Worm (Caenorhabditis elegans): ENCODE data around the gene ZC487.1.

The ZC487.1 gene

DNA sequence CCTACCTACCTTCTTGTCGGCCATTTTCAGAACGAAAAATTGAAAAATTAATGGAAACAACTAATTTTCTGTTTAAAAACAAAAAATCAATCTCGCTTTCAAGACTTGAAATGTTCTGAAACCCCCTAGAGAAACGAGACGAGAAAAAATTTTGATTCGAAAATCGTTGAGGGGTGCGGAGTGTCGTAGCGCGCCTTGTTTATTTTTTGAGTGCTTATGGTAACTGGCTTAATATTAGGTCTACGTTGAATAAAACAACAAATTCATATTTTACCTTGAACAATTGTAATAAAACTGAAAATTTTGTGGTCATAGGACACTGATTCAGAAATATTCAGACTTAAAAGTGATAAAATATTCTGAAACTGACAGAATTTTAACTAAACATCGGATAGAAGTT lies 16.9 kb upstream of the ZC487.1 start, which contains the start of gene sna-1:
Gene sna-1 (minus strand): TSS at position 218 of the 400 bp plus-strand sequence.
- TF ChIP-seq pha-4 (tag; optimal IDR thresholded peaks at IDR 0.05) (peak; percentile 3), lsy-12 (tag; optimal IDR thresholded peaks at IDR 0.05) (no peak), lin-15B (tag; optimal IDR thresholded peaks at IDR 0.05) (peak; percentile 42), sea-2 (GFP tag; optimal IDR thresholded peaks at IDR 0.05) (no peak), nfya-1 (tag; optimal IDR thresholded peaks at IDR 0.05; ENCODE audit: insufficient read depth) (peak; percentile 30), hmg-11 (tag; optimal IDR thresholded peaks at IDR 0.05) (peak; percentile 16), ceh-82 (tag; optimal IDR thresholded peaks at IDR 0.05) (no peak)

DNA sequence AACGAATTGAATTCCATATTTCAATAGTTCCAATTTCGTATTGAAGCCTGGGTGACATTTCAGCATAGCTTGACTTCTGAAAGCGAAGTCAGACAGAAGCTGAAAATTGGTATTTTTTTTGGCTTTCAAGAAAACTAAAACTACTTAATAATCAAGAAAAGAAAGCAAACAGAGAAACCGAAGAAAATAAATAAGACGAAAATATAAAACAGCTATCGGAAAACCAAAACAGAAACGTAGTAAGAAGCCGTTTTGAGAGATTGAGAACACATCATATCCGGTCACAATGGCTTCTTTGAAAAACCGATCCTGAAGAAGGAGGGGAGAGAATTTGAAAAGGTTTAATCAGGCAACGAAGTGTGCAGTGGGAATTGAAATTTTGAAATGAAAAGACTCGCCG lies 9.1 kb upstream of the ZC487.1 start, which contains the start of gene srg-30:
Gene srg-30 (minus strand): TSS at position 101 of the 400 bp plus-strand sequence.
- TF ChIP-seq ztf-11 (tag; optimal IDR thresholded peaks at IDR 0.05) (no peak), fos-1 (tag; optimal IDR thresholded peaks at IDR 0.05) (no peak), nfya-1 (tag; optimal IDR thresholded peaks at IDR 0.05; ENCODE audit: insufficient read depth) (no peak), nhr-11 (tag; optimal IDR thresholded peaks at IDR 0.05) (no peak), R02D3.7 (tag; optimal IDR thresholded peaks at IDR 0.05) (no peak), ZK546.5 (tag; optimal IDR thresholded peaks at IDR 0.05) (no peak)

ce11 chrV:6722378-6722777 lies 4.9 kb upstream of the ZC487.1 start, which contains the start of gene ZC487.2:
Gene ZC487.2 (minus strand): TSS chrV:6722478.
- no peak for TF ChIP-seq nhr-67 (tag; optimal IDR thresholded peaks at IDR 0.05)
- no peak for TF ChIP-seq daf-12 (tag; optimal IDR thresholded peaks at IDR 0.05)
- no peak for TF ChIP-seq mml-1 (tag; optimal IDR thresholded peaks at IDR 0.05)
- TF ChIP-seq ztf-4 (tag; optimal IDR thresholded peaks at IDR 0.05): no peak
- TF ChIP-seq fos-1 (tag; optimal IDR thresholded peaks at IDR 0.05): no peak
- TF ChIP-seq ceh-9 (tag; optimal IDR thresholded peaks at IDR 0.05): no peak
- TF ChIP-seq egl-5 (tag; optimal IDR thresholded peaks at IDR 0.05): no peak
- TF ChIP-seq nfya-1 (tag; optimal IDR thresholded peaks at IDR 0.05; ENCODE audit: insufficient read depth): no peak
- TF ChIP-seq aly-2 (tag; optimal IDR thresholded peaks at IDR 0.05): no peak
- TF ChIP-seq nhr-11 (tag; optimal IDR thresholded peaks at IDR 0.05): no peak
- no peak for TF ChIP-seq skn-1 (tag; optimal IDR thresholded peaks at IDR 0.05)
- TF ChIP-seq mdl-1 (tag; optimal IDR thresholded peaks at IDR 0.05): no peak
- no peak for TF ChIP-seq hmg-11 (tag; optimal IDR thresholded peaks at IDR 0.05)
- TF ChIP-seq lsy-12 (tag; optimal IDR thresholded peaks at IDR 0.05): no peak
- TF ChIP-seq elt-1 (tag; optimal IDR thresholded peaks at IDR 0.05): no peak
- no peak for TF ChIP-seq R02D3.7 (tag; optimal IDR thresholded peaks at IDR 0.05)
- TF ChIP-seq ceh-82 (tag; optimal IDR thresholded peaks at IDR 0.05): no peak
- no peak for TF ChIP-seq nhr-12 (tag; optimal IDR thresholded peaks at IDR 0.05)
- TF ChIP-seq nhr-25 (tag; optimal IDR thresholded peaks at IDR 0.05): no peak

ce11 chrV:6726279-6726678 lies 1.0 kb upstream of the ZC487.1 start:
- TF ChIP-seq fkh-2 (tag; optimal IDR thresholded peaks at IDR 0.05) (no peak), snpc-4 (tag; optimal IDR thresholded peaks at IDR 0.05) (no peak), ama-1 (optimal IDR thresholded peaks at IDR 0.05) (no peak), sea-2 (GFP tag; optimal IDR thresholded peaks at IDR 0.05) (no peak), egl-5 (tag; optimal IDR thresholded peaks at IDR 0.05) (no peak), lin-39 (tag; optimal IDR thresholded peaks at IDR 0.05) (no peak), ceh-9 (tag; optimal IDR thresholded peaks at IDR 0.05) (no peak), nfya-1 (tag; optimal IDR thresholded peaks at IDR 0.05; ENCODE audit: insufficient read depth) (no peak), mml-1 (tag; optimal IDR thresholded peaks at IDR 0.05) (no peak), unc-62 (GFP tag; optimal IDR thresholded peaks at IDR 0.05) (no peak), nhr-25 (tag; optimal IDR thresholded peaks at IDR 0.05) (no peak), nhr-11 (tag; optimal IDR thresholded peaks at IDR 0.05) (no peak), jun-1 (tag; optimal IDR thresholded peaks at IDR 0.05) (no peak), ceh-82 (tag; optimal IDR thresholded peaks at IDR 0.05) (no peak), fkh-10 (GFP tag; optimal IDR thresholded peaks at IDR 0.05) (no peak), skn-1 (tag; optimal IDR thresholded peaks at IDR 0.05) (no peak), daf-12 (tag; optimal IDR thresholded peaks at IDR 0.05) (no peak), elt-2 (tag; optimal IDR thresholded peaks at IDR 0.05) (no peak), mdl-1 (tag; optimal IDR thresholded peaks at IDR 0.05) (no peak), ztf-4 (tag; optimal IDR thresholded peaks at IDR 0.05) (no peak)

DNA sequence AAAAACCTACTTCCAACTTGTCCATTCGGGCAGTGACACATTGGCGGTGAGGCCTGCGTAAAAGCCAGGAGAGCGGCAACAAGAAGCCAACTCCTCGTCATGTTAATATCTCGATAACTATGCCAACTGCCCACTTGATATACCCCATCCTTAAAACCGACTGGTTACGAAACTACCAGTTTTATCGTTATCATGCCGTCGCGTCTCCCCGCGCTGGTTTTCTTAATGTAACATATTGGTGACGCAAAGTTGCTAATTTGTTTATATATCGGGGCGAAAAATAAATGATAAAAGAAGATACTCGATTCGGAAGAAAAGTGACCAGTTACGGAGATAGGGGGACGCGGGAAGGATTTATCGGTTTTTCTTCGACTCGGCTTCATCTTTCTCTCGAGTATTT lies 4.3 kb downstream of the ZC487.1 start, which contains the start of gene grl-9:
Gene grl-9 (minus strand): TSS at position 101 of the 400 bp plus-strand sequence.
- TF ChIP-seq ceh-28 (tag; optimal IDR thresholded peaks at IDR 0.05) (no peak), hmg-11 (tag; optimal IDR thresholded peaks at IDR 0.05) (no peak), ama-1 (optimal IDR thresholded peaks at IDR 0.05) (no peak), eor-1 (tag; optimal IDR thresholded peaks at IDR 0.05) (no peak), nfya-1 (tag; optimal IDR thresholded peaks at IDR 0.05; ENCODE audit: insufficient read depth) (no peak), elt-1 (tag; optimal IDR thresholded peaks at IDR 0.05) (no peak), nhr-28 (tag; optimal IDR thresholded peaks at IDR 0.05) (no peak), fkh-10 (GFP tag; optimal IDR thresholded peaks at IDR 0.05) (no peak), fos-1 (tag; optimal IDR thresholded peaks at IDR 0.05) (no peak), nhr-237 (tag; optimal IDR thresholded peaks at IDR 0.05) (no peak), aly-2 (tag; optimal IDR thresholded peaks at IDR 0.05) (no peak), elt-3 (tag; optimal IDR thresholded peaks at IDR 0.05) (no peak), mdl-1 (tag; optimal IDR thresholded peaks at IDR 0.05) (no peak), lin-15B (tag; optimal IDR thresholded peaks at IDR 0.05) (no peak), nhr-77 (tag; optimal IDR thresholded peaks at IDR 0.05) (no peak), ceh-9 (tag; optimal IDR thresholded peaks at IDR 0.05) (no peak), unc-39 (tag; optimal IDR thresholded peaks at IDR 0.05) (no peak), ZK546.5 (tag; optimal IDR thresholded peaks at IDR 0.05) (no peak)
